Fruit fly (Drosophila melanogaster) whole organism, embryonic: Measurements from ENCODE around the gene CG16964.
A peak's percentile ranks its signal among the peaks of the same experiment; 100 is the strongest.

Source experiments
- Atf6 ChIP-seq: fragments of 200-800 bp; sonication (Bioruptor generic); IDR thresholded peaks from 2 replicates; pipeline ENCODE4 v1.3.6; 2022; ENCODE audit warnings: missing biosample characterization, missing genetic modification characterization
- CG10654 ChIP-seq: fragments of 200-800 bp; sonication (Bioruptor generic); optimal IDR thresholded peaks from 2 replicates; lab custom pipeline; 2016; ENCODE audit warnings: missing biosample characterization, missing genetic modification characterization
- CG12659 ChIP-seq: fragments of 200-800 bp; sonication (Bioruptor generic); optimal IDR thresholded peaks from 3 replicates; lab custom pipeline; 2017; ENCODE audit warnings: mild to moderate bottlenecking, missing biosample characterization, missing genetic modification reagents, missing genetic modification characterization
- CG12942 ChIP-seq: fragments of 200-800 bp; sonication (Bioruptor generic); optimal IDR thresholded peaks from 3 replicates; lab custom pipeline; 2016; ENCODE audit warnings: missing biosample characterization, missing genetic modification characterization
- CG13424 ChIP-seq: fragments of 200-800 bp; sonication (Bioruptor generic); optimal IDR thresholded peaks from 2 replicates; lab custom pipeline; 2019; ENCODE audit warnings: missing biosample characterization, mild to moderate bottlenecking, missing genetic modification characterization, moderate library complexity
- CG17328 ChIP-seq: fragments of 200-800 bp; sonication (Bioruptor generic); IDR thresholded peaks from 2 replicates; pipeline ENCODE4 v1.3.6; 2022; ENCODE audit warnings: missing biosample characterization, missing genetic modification characterization
- CG17359 ChIP-seq: fragments of 200-800 bp; sonication (Bioruptor generic); optimal IDR thresholded peaks from 3 replicates; lab custom pipeline; 2018; ENCODE audit warnings: missing biosample characterization, mild to moderate bottlenecking, missing genetic modification characterization, moderate library complexity
- CG17568 ChIP-seq: fragments of 200-800 bp; sonication (Bioruptor generic); optimal IDR thresholded peaks from 2 replicates; lab custom pipeline; 2018; ENCODE audit warnings: missing biosample characterization, mild to moderate bottlenecking, missing genetic modification characterization, moderate library complexity
- CG1792 ChIP-seq: fragments of 200-800 bp; sonication (Bioruptor generic); optimal IDR thresholded peaks from 2 replicates; lab custom pipeline; 2016; ENCODE audit warnings: missing biosample characterization, missing genetic modification characterization
- CG18262 ChIP-seq: fragments of 200-800 bp; optimal IDR thresholded peaks from 3 replicates; lab custom pipeline; 2019; ENCODE audit warnings: missing biosample characterization, mild to moderate bottlenecking, missing genetic modification characterization, moderate library complexity
- CG18619 ChIP-seq: fragments of 200-800 bp; sonication (Bioruptor generic); optimal IDR thresholded peaks from 3 replicates; lab custom pipeline; 2017; ENCODE audit warnings: missing biosample characterization, mild to moderate bottlenecking, missing genetic modification characterization
- CG18764 ChIP-seq: fragments of 200-800 bp; sonication (Bioruptor generic); optimal IDR thresholded peaks from 3 replicates; lab custom pipeline; 2016; ENCODE audit warnings: missing biosample characterization, missing genetic modification characterization
- CG2202 ChIP-seq: fragments of 200-800 bp; sonication (Bioruptor generic); optimal IDR thresholded peaks from 2 replicates; lab custom pipeline; 2018; ENCODE audit warnings: missing biosample characterization, mild to moderate bottlenecking, missing genetic modification characterization
- CG31441 ChIP-seq: fragments of 200-800 bp; sonication (Bioruptor generic); IDR thresholded peaks from 2 replicates; pipeline ENCODE4 v1.3.6; 2022; ENCODE audit warnings: missing biosample characterization, missing genetic modification characterization
- CG3407 ChIP-seq: fragments of 200-800 bp; sonication (Bioruptor generic); optimal IDR thresholded peaks from 2 replicates; lab custom pipeline; 2018; ENCODE audit warnings: missing biosample characterization, mild to moderate bottlenecking, missing genetic modification characterization
- CG4282 ChIP-seq: fragments of 200-800 bp; sonication (Bioruptor generic); optimal IDR thresholded peaks from 2 replicates; lab custom pipeline; 2016; ENCODE audit warnings: missing biosample characterization, missing genetic modification characterization
- CG4404 ChIP-seq: fragments of 200-800 bp; sonication (Bioruptor generic); IDR thresholded peaks from 2 replicates; pipeline ENCODE4 v1.3.6; 2022; ENCODE audit warnings: missing biosample characterization, missing genetic modification characterization
- CG4424 ChIP-seq: fragments of 200-800 bp; sonication (Bioruptor generic); optimal IDR thresholded peaks from 3 replicates; lab custom pipeline; 2016; ENCODE audit warnings: missing biosample characterization, missing genetic modification characterization
- CG7963 ChIP-seq: fragments of 200-800 bp; sonication (Bioruptor generic); IDR thresholded peaks from 3 replicates; pipeline ENCODE4 v1.3.6; 2022; ENCODE audit warnings: missing biosample characterization, missing genetic modification characterization; ENCODE audit not compliant: partially characterized antibody
- Drgx ChIP-seq: fragments of 200-800 bp; sonication (Bioruptor generic); IDR thresholded peaks from 2 replicates; pipeline ENCODE4 v1.3.6; 2022; ENCODE audit warnings: missing biosample characterization, missing genetic modification characterization
- HHEX ChIP-seq: fragments of 200-800 bp; sonication (Bioruptor generic); optimal IDR thresholded peaks from 3 replicates; lab custom pipeline; 2017; ENCODE audit warnings: missing biosample characterization, mild to moderate bottlenecking, missing genetic modification characterization, missing genetic modification reagents
- HmgD ChIP-seq: fragments of 200-800 bp; sonication (Bioruptor generic); optimal IDR thresholded peaks from 3 replicates; lab custom pipeline; 2016; ENCODE audit warnings: missing biosample characterization, missing genetic modification characterization
- Lpt ChIP-seq: fragments of >200 bp; optimal IDR thresholded peaks from 2 replicates; lab custom pipeline; 2018; ENCODE audit warnings: missing biosample characterization, missing genetic modification characterization
- MBD-R2 ChIP-seq: fragments of 200-800 bp; sonication (Bioruptor generic); IDR thresholded peaks from 2 replicates; pipeline ENCODE4 v1.3.6; 2022; ENCODE audit warnings: missing biosample characterization, missing genetic modification characterization
- MESR4 ChIP-seq: fragments of 200-800 bp; sonication (Bioruptor generic); optimal IDR thresholded peaks from 2 replicates; lab custom pipeline; 2018; ENCODE audit warnings: missing biosample characterization, mild to moderate bottlenecking, missing genetic modification characterization, moderate library complexity
- Sox102F ChIP-seq: fragments of 200-800 bp; sonication (Bioruptor generic); optimal IDR thresholded peaks from 2 replicates; lab custom pipeline; 2018; ENCODE audit warnings: missing biosample characterization, mild to moderate bottlenecking, missing genetic modification characterization, moderate library complexity
- Taf1 ChIP-seq: fragments of 200-800 bp; sonication (Bioruptor generic); IDR thresholded peaks from 2 replicates; pipeline ENCODE4 v1.3.6; 2022; ENCODE audit warnings: missing biosample characterization, missing genetic modification characterization
- Vsx1 ChIP-seq: fragments of 200-800 bp; sonication (Bioruptor generic); optimal IDR thresholded peaks from 2 replicates; lab custom pipeline; 2017; ENCODE audit warnings: missing biosample characterization, mild to moderate bottlenecking, missing genetic modification characterization, missing genetic modification reagents
- Xbp1 ChIP-seq: fragments of 200-800 bp; sonication (Bioruptor generic); optimal IDR thresholded peaks from 3 replicates; lab custom pipeline; 2016; ENCODE audit warnings: missing biosample characterization, mild to moderate bottlenecking, missing genetic modification characterization
- amos ChIP-seq: fragments of 200-800 bp; sonication (Bioruptor generic); IDR thresholded peaks from 2 replicates; pipeline ENCODE4 v1.3.6; 2022; ENCODE audit warnings: missing biosample characterization, missing genetic modification characterization; ENCODE audit not compliant: partially characterized antibody
- az2 ChIP-seq: fragments of 200-800 bp; sonication (Bioruptor generic); optimal IDR thresholded peaks from 3 replicates; lab custom pipeline; 2016; ENCODE audit warnings: missing biosample characterization, missing genetic modification characterization
- bcd ChIP-seq: fragments of 200-800 bp; sonication (Bioruptor generic); optimal IDR thresholded peaks from 2 replicates; lab custom pipeline; 2017; ENCODE audit warnings: missing biosample characterization, mild to moderate bottlenecking, missing genetic modification characterization
- cg ChIP-seq: fragments of 200-800 bp; sonication (Bioruptor generic); optimal IDR thresholded peaks from 3 replicates; lab custom pipeline; 2019; ENCODE audit warnings: missing biosample characterization, mild to moderate bottlenecking, missing genetic modification characterization, moderate library complexity
- crc ChIP-seq: fragments of 200-800 bp; sonication (Bioruptor generic); optimal IDR thresholded peaks from 2 replicates; lab custom pipeline; 2016; ENCODE audit warnings: missing biosample characterization, missing genetic modification characterization
- croc ChIP-seq: fragments of 200-800 bp; sonication (Bioruptor generic); conservative IDR thresholded peaks from 3 replicates; pipeline ENCODE4 v1.3.6; 2022; ENCODE audit warnings: missing biosample characterization, missing genetic modification characterization
- crp ChIP-seq, 2 experiments: fragments of 200-800 bp; sonication (Bioruptor generic); optimal IDR thresholded peaks; 2 replicates in 1 of 2; 3 replicates in 1 of 2; lab custom pipeline; 2017; ENCODE audit warnings: missing biosample characterization in 2 of 2, missing genetic modification characterization in 2 of 2, mild to moderate bottlenecking in 1 of 2, moderate library complexity in 1 of 2
- pan ChIP-seq, 4 experiments: fragments of >200 bp in 3 of 4; fragments of 200-800 bp in 1 of 4; sonication (Bioruptor generic) in 1 of 4; optimal IDR thresholded peaks in 3 of 4; IDR thresholded peaks in 1 of 4; 2 replicates each; pipeline versions ENCODE4 v1.3.6 to Lab custom; 2017 to 2022; ENCODE audit warnings: missing biosample characterization in 2 of 4, missing genetic modification characterization in 2 of 4, mixed read lengths in 1 of 4
- pb ChIP-seq: fragments of 200-800 bp; sonication (Bioruptor generic); optimal IDR thresholded peaks from 3 replicates; lab custom pipeline; 2016; ENCODE audit warnings: missing biosample characterization, missing genetic modification characterization
- tin ChIP-seq: fragments of 200-800 bp; sonication (Bioruptor generic); optimal IDR thresholded peaks from 3 replicates; lab custom pipeline; 2016; ENCODE audit warnings: missing biosample characterization, missing genetic modification characterization
- twi ChIP-seq: fragments of 200-800 bp; optimal IDR thresholded peaks from 2 replicates; lab custom pipeline; 2019; ENCODE audit warnings: missing biosample characterization, mild to moderate bottlenecking, missing genetic modification characterization, moderate library complexity
- tx ChIP-seq: fragments of 200-800 bp; sonication (Bioruptor generic); optimal IDR thresholded peaks from 2 replicates; lab custom pipeline; 2016; ENCODE audit warnings: missing biosample characterization, missing genetic modification characterization
- unc-4 ChIP-seq: fragments of 200-800 bp; sonication (Bioruptor generic); IDR thresholded peaks from 2 replicates; pipeline ENCODE4 v1.3.6; 2022; ENCODE audit warnings: missing biosample characterization, missing genetic modification characterization; ENCODE audit not compliant: partially characterized antibody
- unpg ChIP-seq: fragments of 200-800 bp; sonication (Bioruptor generic); optimal IDR thresholded peaks from 3 replicates; lab custom pipeline; 2018; ENCODE audit warnings: missing biosample characterization, mild to moderate bottlenecking, missing genetic modification characterization, moderate library complexity
- zfh1 ChIP-seq: fragments of 200-800 bp; sonication (Bioruptor generic); IDR thresholded peaks from 3 replicates; pipeline ENCODE4 v1.3.6; 2022; ENCODE audit warnings: missing biosample characterization, missing genetic modification characterization

Gene CG16964

dm6 chr2L:11987945-11988344, 40.2 kb downstream of the CG16964 start, which contains the start of the genes CG6686 and CG34163 (continued):
- TF ChIP-seq CG12659 (GFP tag; lab: Kevin White, UChicago) (peak; percentile 68), HHEX (GFP tag; lab: Kevin White, UChicago) (no peak), crc (GFP tag; lab: Kevin White, UChicago) (no peak), Drgx (no peak), bcd (GFP tag; lab: Kevin White, UChicago) (no peak), MESR4 (GFP tag; lab: Kevin White, UChicago) (peak; percentile 0), CG13424 (tag; lab: Kevin White, UChicago) (peak; percentile 23), CG2202 (tag; lab: Kevin White, UChicago) (peak; percentile 2), Atf6 (no peak), CG10654 (GFP tag; lab: Kevin White, UChicago) (no peak), Sox102F (no peak), CG7963 (no peak), twi (tag; lab: Kevin White, UChicago) (no peak), HmgD (GFP tag; lab: Kevin White, UChicago) (peak; percentile 34), CG31441 (GFP tag; lab: Robert Waterston, UW) (no peak), cg (GFP tag; lab: Kevin White, UChicago) (no peak), Taf1 (GFP tag; lab: Robert Waterston, UW) (no peak), amos (GFP tag; lab: Robert Waterston, UW) (0 out of 2 replicates have a peak, but pooled peaks have one; percentile 12), CG1792 (peak; percentile 8), CG18262 (tag; lab: Kevin White, UChicago) (peak; percentile 24), crp (GFP tag; optimal IDR thresholded peaks at IDR 0.05; lab: Kevin White, UChicago) (no peak), az2 (GFP tag; lab: Kevin White, UChicago) (peak; percentile 58), unpg (peak; percentile 52), unc-4 (no peak), tin (GFP tag; lab: Kevin White, UChicago) (peak; percentile 17), CG3407 (GFP tag; lab: Kevin White, UChicago) (no peak), tx (peak; percentile 31), pb (no peak), CG17568 (GFP tag; lab: Kevin White, UChicago) (no peak), croc (GFP tag; lab: Robert Waterston, UW) (no peak), Xbp1 (GFP tag; lab: Kevin White, UChicago) (peak; percentile 61), CG18764 (GFP tag; lab: Kevin White, UChicago) (peak; percentile 14), CG4424 (peak; percentile 25), zfh1 (GFP tag; lab: Robert Waterston, UW) (peak; percentile 49; the same call in 1 of the 3 replicates), Lpt (GFP tag; lab: Kevin White, UChicago) (no peak), CG4404 (GFP tag; lab: Robert Waterston, UW) (no peak), CG17359 (tag; lab: Kevin White, UChicago) (peak; percentile 35), MBD-R2 (GFP tag; lab: Robert Waterston, UW) (peak; percentile 89), CG18619 (GFP tag; lab: Kevin White, UChicago) (no peak), CG12942 (GFP tag; lab: Kevin White, UChicago) (no peak), CG4282 (GFP tag; lab: Kevin White, UChicago) (no peak), Vsx1 (GFP tag; lab: Kevin White, UChicago) (no peak), pan (optimal IDR thresholded peaks at IDR 0.05; lab: Kevin White, UChicago) (no peak), pan (GFP tag; optimal IDR thresholded peaks at IDR 0.05 in 1 of 2, IDR thresholded peaks at IDR 0.05 in 1 of 2) (no peak), CG17328 (GFP tag; lab: Robert Waterston, UW) (no peak)
- TF ChIP-seq, all 482 proteins: peak for 168
